Fruit fly (Drosophila melanogaster) whole organism, wandering third instar larva: Measurements from ENCODE around the gene RpS28-like.

Source experiments
- CrebA ChIP-seq: fragments of 200-800 bp; sonication (Bioruptor generic); optimal IDR thresholded peaks from 2 replicates; lab custom pipeline; 2016; ENCODE audit warnings: missing biosample characterization, mild to moderate bottlenecking, missing genetic modification characterization, borderline replicate concordance
- Hr78 ChIP-seq: fragments of >200 bp; optimal IDR thresholded peaks from 2 replicates; lab custom pipeline; 2017; ENCODE audit warnings: missing biosample characterization, missing genetic modification characterization
- Jra ChIP-seq: sonication (Bioruptor generic); optimal IDR thresholded peaks from 2 replicates; lab custom pipeline; 2016; ENCODE audit warnings: missing biosample characterization, missing genetic modification characterization
- dl ChIP-seq, 2 experiments: fragments of 175-275, 200-275 bp in 1 of 2; fragments of 200-275 bp in 1 of 2; sonication (Bioruptor generic); optimal IDR thresholded peaks; lab custom pipeline; 2018; ENCODE audit warnings: mild to moderate bottlenecking in 2 of 2, missing biosample characterization in 2 of 2, missing genetic modification characterization in 2 of 2, moderate library complexity in 2 of 2; ENCODE audit not compliant: partially characterized antibody in 2 of 2, insufficient read depth in 1 of 2
- pan ChIP-seq: fragments of >200 bp; optimal IDR thresholded peaks from 2 replicates; lab custom pipeline; 2017
- sv ChIP-seq: fragments of 200-800 bp; sonication (Bioruptor generic); optimal IDR thresholded peaks from 3 replicates; lab custom pipeline; 2016; ENCODE audit warnings: missing biosample characterization, missing genetic modification characterization

DNA sequence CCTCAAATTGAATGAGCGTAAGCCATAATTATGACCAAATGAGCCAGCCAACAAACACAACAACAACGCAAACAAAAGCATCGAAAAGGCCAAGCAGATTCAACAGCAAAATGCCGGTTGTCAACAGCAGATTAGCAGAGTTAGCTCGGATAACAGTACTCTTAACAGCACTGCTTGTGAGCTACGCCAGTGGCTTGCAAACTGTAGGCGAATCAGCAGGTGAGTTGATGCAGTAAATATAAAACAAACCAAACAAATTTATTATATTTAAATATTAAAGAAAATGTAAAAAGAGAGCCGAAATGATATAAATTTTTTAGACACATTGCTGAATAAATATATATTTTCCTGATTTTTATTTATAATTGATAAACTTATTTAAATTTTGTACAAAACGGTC lies 15.9 kb upstream of the RpS28-like start:
- no peak for TF ChIP-seq pan (lab: Kevin White, UChicago)
- no peak for TF ChIP-seq Jra (GFP tag; lab: Kevin White, UChicago)
- TF ChIP-seq dl (GFP tag; optimal IDR thresholded peaks at IDR 0.05; lab: Kevin White, UChicago; ENCODE audit: insufficient read depth in 1 of 2, partially characterized antibody in 2 of 2): no peak
- no peak for TF ChIP-seq Hr78 (GFP tag; lab: Kevin White, UChicago)
- TF ChIP-seq CrebA: no peak
- TF ChIP-seq sv (GFP tag; lab: Kevin White, UChicago): no peak
